In genomic region chrX:16144584-16144983, ce11 we compare ENCODE assay signal across 5 worm cellular contexts.
TF ChIP-seq lines count a peak whose summit lies in the region.

No protein-coding gene starts in this region.

TF ChIP-seq in whole organism, L1 larva, 84 proteins besides CTCF, POLR2A, EP300 and RAD21:
- TF ChIP-seq ceh-8 (GFP tag; optimal IDR thresholded peaks at IDR 0.05; lab: Kevin White, UChicago): peak; percentile 9
- TF ChIP-seq fos-1 (tag; optimal IDR thresholded peaks at IDR 0.05; lab: Kevin White, UChicago): no peak
- peak; percentile 72 for TF ChIP-seq snpc-4 (tag; optimal IDR thresholded peaks at IDR 0.05; lab: Kevin White, UChicago)

TF ChIP-seq in whole organism, L2 larva, 48 proteins besides CTCF, POLR2A, EP300 and RAD21:
- no peak for TF ChIP-seq nhr-77 (tag; optimal IDR thresholded peaks at IDR 0.05; lab: Kevin White, UChicago)
- peak; percentile 21 for TF ChIP-seq snpc-4 (tag; optimal IDR thresholded peaks at IDR 0.05; lab: Kevin White, UChicago)
- TF ChIP-seq mdl-1 (tag; optimal IDR thresholded peaks at IDR 0.05; lab: Kevin White, UChicago): no peak
- TF ChIP-seq unc-39 (tag; optimal IDR thresholded peaks at IDR 0.05; lab: Kevin White, UChicago): no peak

TF ChIP-seq in whole organism, L4 larva, 104 proteins besides CTCF, POLR2A, EP300 and RAD21:
- TF ChIP-seq egl-27 (tag; optimal IDR thresholded peaks at IDR 0.05; lab: Kevin White, UChicago) (no peak), set-16 (GFP tag; IDR thresholded peaks at IDR 0.05; lab: Robert Waterston, UW) (peak; percentile 96), tra-1 (GFP tag; IDR thresholded peaks at IDR 0.05; lab: Robert Waterston, UW) (0 out of 2 replicates have a peak, but pooled peaks have one; percentile 6), pha-4 (GFP tag; IDR thresholded peaks at IDR 0.05; lab: Robert Waterston, UW) (no peak), pha-4 (tag; optimal IDR thresholded peaks at IDR 0.05; lab: Kevin White, UChicago) (no peak), F44E2.7 (GFP tag; IDR thresholded peaks at IDR 0.05; lab: Robert Waterston, UW) (0 out of 2 replicates have a peak, but pooled peaks have one; percentile 12), egl-43 (GFP tag; IDR thresholded peaks at IDR 0.05; lab: Robert Waterston, UW) (peak; percentile 58; the same call in 1 of the 2 replicates), sdz-12 (GFP tag; optimal IDR thresholded peaks at IDR 0.05; lab: Kevin White, UChicago) (peak; percentile 73), nhr-42 (GFP tag; IDR thresholded peaks at IDR 0.05; lab: Robert Waterston, UW) (0 out of 2 replicates have a peak, but pooled peaks have one; percentile 38), vab-7 (GFP tag; IDR thresholded peaks at IDR 0.05; lab: Robert Waterston, UW) (0 out of 2 replicates have a peak, but pooled peaks have one; percentile 21), Y5F2A.4 (GFP tag; optimal IDR thresholded peaks at IDR 0.05; lab: Kevin White, UChicago) (no peak)

TF ChIP-seq in whole organism, midembryonic, 9 proteins besides CTCF, POLR2A, EP300 and RAD21:
- TF ChIP-seq med-1 (GFP tag; optimal IDR thresholded peaks at IDR 0.05; lab: Kevin White, UChicago; ENCODE audit: insufficient read depth) (no peak), ztf-23 (GFP tag; IDR thresholded peaks at IDR 0.05; lab: Robert Waterston, UW) (0 out of 2 replicates have a peak, but pooled peaks have one; percentile 28)

TF ChIP-seq in whole organism, young adult, 124 proteins besides CTCF, POLR2A, EP300 and RAD21:
- TF ChIP-seq snpc-4 (GFP tag; optimal IDR thresholded peaks at IDR 0.05; lab: Kevin White, UChicago): no peak
- peak in 2 of 4 experiments; percentile 51 to 63 for TF ChIP-seq snpc-4 (tag; optimal IDR thresholded peaks at IDR 0.05; lab: Kevin White, UChicago)
- TF ChIP-seq madf-10 (tag; optimal IDR thresholded peaks at IDR 0.05; lab: Kevin White, UChicago): no peak
- TF ChIP-seq Y53G8AR.9 (GFP tag; conservative IDR thresholded peaks at IDR 0.05; lab: Robert Waterston, UW): no peak
- TF ChIP-seq egrh-3 (GFP tag; IDR thresholded peaks at IDR 0.05; lab: Robert Waterston, UW): peak; percentile 93
- TF ChIP-seq madf-3 (GFP tag; IDR thresholded peaks at IDR 0.05; lab: Robert Waterston, UW): no peak
- TF ChIP-seq C06A6.2 (GFP tag; conservative IDR thresholded peaks at IDR 0.05; lab: Robert Waterston, UW): no peak
- TF ChIP-seq zfh-2 (GFP tag; conservative IDR thresholded peaks at IDR 0.05; lab: Robert Waterston, UW): peak; percentile 94
- no peak for TF ChIP-seq ceh-79 (tag; optimal IDR thresholded peaks at IDR 0.05; lab: Kevin White, UChicago)
- TF ChIP-seq nhr-179 (tag; optimal IDR thresholded peaks at IDR 0.05; lab: Kevin White, UChicago): peak; percentile 3
- TF ChIP-seq attf-5 (GFP tag; optimal IDR thresholded peaks at IDR 0.05; lab: Kevin White, UChicago): no peak
- no peak for TF ChIP-seq nhr-27 (tag; optimal IDR thresholded peaks at IDR 0.05; lab: Kevin White, UChicago)
- TF ChIP-seq F39B2.1 (GFP tag; IDR thresholded peaks at IDR 0.05; lab: Robert Waterston, UW): no peak
- no peak for TF ChIP-seq madf-6 (GFP tag; IDR thresholded peaks at IDR 0.05; lab: Robert Waterston, UW)
- no peak for TF ChIP-seq Y67H2A.10 (GFP tag; conservative IDR thresholded peaks at IDR 0.05; lab: Robert Waterston, UW)
- TF ChIP-seq sea-2 (GFP tag; IDR thresholded peaks at IDR 0.05; lab: Robert Waterston, UW): no peak
- TF ChIP-seq F57A8.1 (GFP tag; optimal IDR thresholded peaks at IDR 0.05; lab: Kevin White, UChicago): no peak
- TF ChIP-seq F49E8.2 (tag; optimal IDR thresholded peaks at IDR 0.05; lab: Kevin White, UChicago; ENCODE audit: insufficient read depth): no peak
